Fruit fly (Drosophila melanogaster) whole organism, embryonic: ENCODE measurements around the gene CG12182.
A peak's percentile ranks its signal among the peaks of the same experiment; 100 is the strongest.

Experiments used
- Adf1 ChIP-seq: fragments of 200-800 bp; sonication (Bioruptor generic); IDR thresholded peaks from 2 replicates; pipeline ENCODE4 v1.3.6; 2022; ENCODE audit warnings: missing biosample characterization, missing genetic modification characterization
- CG1024 ChIP-seq: fragments of 200-800 bp; sonication (Bioruptor generic); IDR thresholded peaks from 2 replicates; pipeline ENCODE4 v1.3.6; 2022; ENCODE audit warnings: missing biosample characterization, missing genetic modification characterization
- CG15601 ChIP-seq: fragments of 200-800 bp; sonication (Bioruptor generic); optimal IDR thresholded peaks from 3 replicates; lab custom pipeline; 2019; ENCODE audit warnings: missing biosample characterization, mild to moderate bottlenecking, missing genetic modification characterization, moderate library complexity
- CG1602 ChIP-seq: fragments of 200-800 bp; sonication (Bioruptor generic); optimal IDR thresholded peaks from 3 replicates; lab custom pipeline; 2016; ENCODE audit warnings: missing biosample characterization, missing genetic modification characterization
- CG17186 ChIP-seq: fragments of 200-800 bp; sonication (Bioruptor generic); optimal IDR thresholded peaks from 3 replicates; lab custom pipeline; 2017; ENCODE audit warnings: missing biosample characterization, missing genetic modification reagents, missing genetic modification characterization
- CG17385 ChIP-seq: fragments of 200-800 bp; sonication (Bioruptor generic); optimal IDR thresholded peaks from 3 replicates; lab custom pipeline; 2018; ENCODE audit warnings: missing biosample characterization, mild to moderate bottlenecking, missing genetic modification characterization
- CG1832 ChIP-seq: fragments of 200-800 bp; sonication (Bioruptor generic); optimal IDR thresholded peaks from 2 replicates; lab custom pipeline; 2017; ENCODE audit warnings: missing biosample characterization, mild to moderate bottlenecking, missing genetic modification characterization, inconsistent platforms
- CG2116 ChIP-seq: fragments of 200-800 bp; sonication (Bioruptor generic); optimal IDR thresholded peaks from 3 replicates; lab custom pipeline; 2018; ENCODE audit warnings: missing biosample characterization, mild to moderate bottlenecking, missing genetic modification characterization
- CG30020 ChIP-seq: fragments of 200-800 bp; optimal IDR thresholded peaks from 2 replicates; lab custom pipeline; 2019; ENCODE audit warnings: missing biosample characterization, mild to moderate bottlenecking, missing genetic modification characterization, moderate library complexity
- CG3163 ChIP-seq: fragments of 200-800 bp; sonication (Bioruptor generic); optimal IDR thresholded peaks from 3 replicates; lab custom pipeline; 2016; ENCODE audit warnings: missing biosample characterization, missing genetic modification characterization
- CG33557 ChIP-seq: fragments of 200-800 bp; sonication (Bioruptor generic); optimal IDR thresholded peaks from 2 replicates; lab custom pipeline; 2019; ENCODE audit warnings: missing biosample characterization, mild to moderate bottlenecking, missing genetic modification characterization, moderate library complexity
- CG34422 ChIP-seq: fragments of 200-800 bp; sonication (Bioruptor generic); IDR thresholded peaks from 3 replicates; pipeline ENCODE4 v1.3.6; 2022; ENCODE audit warnings: missing biosample characterization, missing genetic modification characterization
- CG3726 ChIP-seq: fragments of 200-800 bp; sonication (Bioruptor generic); IDR thresholded peaks from 3 replicates; pipeline ENCODE4, ENCODE4 v1.3.6; 2022; ENCODE audit warnings: missing biosample characterization, missing genetic modification characterization
- CG4404 ChIP-seq: fragments of 200-800 bp; sonication (Bioruptor generic); IDR thresholded peaks from 2 replicates; pipeline ENCODE4 v1.3.6; 2022; ENCODE audit warnings: missing biosample characterization, missing genetic modification characterization
- CG6272 ChIP-seq: fragments of 200-800 bp; sonication (Bioruptor generic); IDR thresholded peaks from 2 replicates; pipeline ENCODE4 v1.3.6; 2022; ENCODE audit warnings: missing biosample characterization, missing genetic modification characterization
- CG8359 ChIP-seq: fragments of 200-800 bp; sonication (Bioruptor generic); optimal IDR thresholded peaks from 2 replicates; lab custom pipeline; 2017; ENCODE audit warnings: missing biosample characterization, mild to moderate bottlenecking, missing genetic modification characterization, borderline replicate concordance
- CG8388 ChIP-seq: fragments of 200-800 bp; sonication (Bioruptor generic); optimal IDR thresholded peaks from 2 replicates; lab custom pipeline; 2019; ENCODE audit warnings: missing biosample characterization, mild to moderate bottlenecking, missing genetic modification characterization, moderate library complexity
- CG9215 ChIP-seq: fragments of 200-800 bp; sonication (Bioruptor generic); IDR thresholded peaks from 2 replicates; pipeline ENCODE4 v1.3.6; 2022; ENCODE audit warnings: missing biosample characterization, missing genetic modification characterization
- Chrac-16 ChIP-seq: fragments of 200-800 bp; sonication (Bioruptor generic); optimal IDR thresholded peaks from 3 replicates; lab custom pipeline; 2016; ENCODE audit warnings: missing biosample characterization, missing genetic modification characterization
- D19B ChIP-seq: fragments of 200-800 bp; sonication (Bioruptor generic); optimal IDR thresholded peaks from 2 replicates; lab custom pipeline; 2017; ENCODE audit warnings: missing biosample characterization, mild to moderate bottlenecking, missing genetic modification characterization
- Dp ChIP-seq: fragments of 200-800 bp; sonication (Bioruptor generic); optimal IDR thresholded peaks from 2 replicates; lab custom pipeline; 2018; ENCODE audit warnings: missing biosample characterization, mild to moderate bottlenecking, missing genetic modification characterization, moderate library complexity
- ERR ChIP-seq: fragments of 200-800 bp; sonication (Bioruptor generic); optimal IDR thresholded peaks from 2 replicates; lab custom pipeline; 2016; ENCODE audit warnings: missing biosample characterization, missing genetic modification characterization
- Ets65A ChIP-seq: fragments of 200-800 bp; sonication (Bioruptor generic); peaks from one replicate; lab custom pipeline; 2016; ENCODE audit warnings: missing biosample characterization, missing genetic modification characterization
- Fer2 ChIP-seq: fragments of 200-800 bp; sonication (Bioruptor generic); optimal IDR thresholded peaks from 2 replicates; lab custom pipeline; 2018; ENCODE audit warnings: missing biosample characterization, mild to moderate bottlenecking, missing genetic modification characterization, moderate library complexity
- Gsc ChIP-seq: fragments of 200-800 bp; sonication (Bioruptor generic); IDR thresholded peaks from 2 replicates; pipeline ENCODE4 v1.3.6; 2022; ENCODE audit warnings: missing biosample characterization, missing genetic modification characterization
- Gug ChIP-seq: fragments of 200-800 bp; sonication (Bioruptor generic); IDR thresholded peaks from 4 replicates; pipeline ENCODE4 v1.3.6; 2022; ENCODE audit warnings: missing biosample characterization, missing genetic modification characterization
- HLH3B ChIP-seq: fragments of 200-800 bp; sonication (Bioruptor generic); IDR thresholded peaks from 2 replicates; pipeline ENCODE4 v1.3.6; 2022; ENCODE audit warnings: missing biosample characterization, missing genetic modification characterization
- Hr51 ChIP-seq, 2 experiments: fragments of 200-800 bp; sonication (Bioruptor generic); optimal IDR thresholded peaks; 2 replicates in 1 of 2; 3 replicates in 1 of 2; lab custom pipeline; 2016 to 2018; ENCODE audit warnings: missing biosample characterization in 2 of 2, missing genetic modification characterization in 2 of 2, mild to moderate bottlenecking in 1 of 2, moderate library complexity in 1 of 2
- Mes4 ChIP-seq: fragments of 200-800 bp; sonication (Bioruptor generic); optimal IDR thresholded peaks from 2 replicates; lab custom pipeline; 2016; ENCODE audit warnings: missing biosample characterization, missing genetic modification characterization
- Oaz ChIP-seq: fragments of 200-800 bp; sonication (Bioruptor generic); IDR thresholded peaks from 2 replicates; pipeline ENCODE4 v1.3.6; 2022; ENCODE audit warnings: missing biosample characterization, missing genetic modification characterization
- Opbp ChIP-seq: fragments of 200-800 bp; sonication (Bioruptor generic); IDR thresholded peaks from 3 replicates; pipeline ENCODE4 v1.3.6; 2022; ENCODE audit warnings: missing biosample characterization, missing genetic modification characterization; ENCODE audit not compliant: partially characterized antibody
- Spps ChIP-seq: fragments of 200-800 bp; sonication (Bioruptor generic); optimal IDR thresholded peaks from 2 replicates; lab custom pipeline; 2018; ENCODE audit warnings: missing biosample characterization, mild to moderate bottlenecking, missing genetic modification characterization
- Tbp ChIP-seq: fragments of >200 bp; optimal IDR thresholded peaks from 2 replicates; lab custom pipeline; 2018; ENCODE audit warnings: missing biosample characterization, missing genetic modification characterization
- ato ChIP-seq: fragments of 200-800 bp; sonication (Bioruptor generic); IDR thresholded peaks from 2 replicates; pipeline ENCODE4 v1.3.6; 2022; ENCODE audit warnings: missing biosample characterization, missing genetic modification characterization; ENCODE audit not compliant: partially characterized antibody
- dmrt99B ChIP-seq: fragments of 200-800 bp; sonication (Bioruptor generic); optimal IDR thresholded peaks from 2 replicates; lab custom pipeline; 2018; ENCODE audit warnings: missing biosample characterization, mild to moderate bottlenecking, missing genetic modification characterization, moderate library complexity
- dpn ChIP-seq, 2 experiments: fragments of 200-800 bp; sonication (Bioruptor generic); optimal IDR thresholded peaks; 3 replicates each; lab custom pipeline; 2016; ENCODE audit warnings: missing biosample characterization in 2 of 2, missing genetic modification characterization in 2 of 2
- eve ChIP-seq, 2 experiments: fragments of >200 bp; optimal IDR thresholded peaks; 2 replicates each; lab custom pipeline; 2017; ENCODE audit warnings: missing biosample characterization in 2 of 2, missing genetic modification characterization in 2 of 2
- jigr1 ChIP-seq: fragments of 200-800 bp; sonication (Bioruptor generic); IDR thresholded peaks from 3 replicates; pipeline ENCODE4 v1.3.6; 2022; ENCODE audit warnings: missing biosample characterization, missing genetic modification characterization
- lilli ChIP-seq: fragments of 200-800 bp; sonication (Bioruptor generic); optimal IDR thresholded peaks from 3 replicates; lab custom pipeline; 2016; ENCODE audit warnings: missing biosample characterization, missing genetic modification characterization
- lola ChIP-seq, 3 experiments: fragments of >200 bp in 2 of 3; fragments of 200-800 bp in 1 of 3; sonication (Bioruptor generic) in 1 of 3; optimal IDR thresholded peaks; 2 replicates each; lab custom pipeline; 2017 to 2019; ENCODE audit warnings: missing biosample characterization in 3 of 3, missing genetic modification characterization in 3 of 3, mild to moderate bottlenecking in 1 of 3, moderate library complexity in 1 of 3
- mam ChIP-seq: fragments of 200-800 bp; sonication (Bioruptor generic); optimal IDR thresholded peaks from 3 replicates; lab custom pipeline; 2016; ENCODE audit warnings: missing biosample characterization, missing genetic modification characterization
- pan ChIP-seq, 4 experiments: fragments of >200 bp in 3 of 4; fragments of 200-800 bp in 1 of 4; sonication (Bioruptor generic) in 1 of 4; optimal IDR thresholded peaks in 3 of 4; IDR thresholded peaks in 1 of 4; 2 replicates each; pipeline versions ENCODE4 v1.3.6 to Lab custom; 2017 to 2022; ENCODE audit warnings: missing biosample characterization in 2 of 4, missing genetic modification characterization in 2 of 4, mixed read lengths in 1 of 4
- peb ChIP-seq: fragments of 200-800 bp; sonication (Bioruptor generic); IDR thresholded peaks from 2 replicates; pipeline ENCODE4 v1.3.6; 2022; ENCODE audit warnings: missing biosample characterization, missing genetic modification characterization
- pho ChIP-seq: fragments of 200-800 bp; sonication (Bioruptor generic); optimal IDR thresholded peaks from 2 replicates; lab custom pipeline; 2016; ENCODE audit warnings: missing biosample characterization, missing genetic modification characterization
- pum ChIP-seq: fragments of 200-800 bp; sonication (Bioruptor generic); optimal IDR thresholded peaks from 2 replicates; lab custom pipeline; 2016; ENCODE audit warnings: missing biosample characterization, missing genetic modification characterization
- salm ChIP-seq: fragments of 200-800 bp; sonication (Bioruptor generic); optimal IDR thresholded peaks from 2 replicates; lab custom pipeline; 2018; ENCODE audit warnings: missing biosample characterization, mild to moderate bottlenecking, missing genetic modification characterization
- scrt ChIP-seq: fragments of 200-800 bp; sonication (Bioruptor generic); optimal IDR thresholded peaks from 2 replicates; lab custom pipeline; 2018; ENCODE audit warnings: missing biosample characterization, mild to moderate bottlenecking, missing genetic modification characterization, moderate library complexity
- seq ChIP-seq: fragments of 200-800 bp; sonication (Bioruptor generic); IDR thresholded peaks from 2 replicates; pipeline ENCODE4 v1.3.6; 2022; ENCODE audit warnings: missing biosample characterization, missing genetic modification characterization
- sisA ChIP-seq: fragments of 200-800 bp; sonication (Bioruptor generic); IDR thresholded peaks from 2 replicates; pipeline ENCODE4 v1.3.6; 2022; ENCODE audit warnings: missing biosample characterization, missing genetic modification characterization
- stc ChIP-seq: fragments of 200-800 bp; sonication (Bioruptor generic); IDR thresholded peaks from 2 replicates; pipeline ENCODE4 v1.3.6; 2022; ENCODE audit warnings: missing biosample characterization, missing genetic modification characterization
- zfh2 ChIP-seq: fragments of 200-800 bp; sonication (Bioruptor generic); optimal IDR thresholded peaks from 2 replicates; lab custom pipeline; 2016; ENCODE audit warnings: missing biosample characterization, missing genetic modification characterization

CG12182 gene

dm6 chr3L:2570269-2570723 lies 29.1 kb downstream of the CG12182 start (continued):
- TF ChIP-seq salm (tag; lab: Kevin White, UChicago): peak; percentile 54
- no peak for TF ChIP-seq CG1024 (GFP tag; lab: Robert Waterston, UW)
- no peak for TF ChIP-seq lola (GFP tag; optimal IDR thresholded peaks at IDR 0.05; lab: Kevin White, UChicago)
- no peak for TF ChIP-seq jigr1 (GFP tag; lab: Robert Waterston, UW)
- TF ChIP-seq CG2116: no peak
- TF ChIP-seq ato (GFP tag; lab: Robert Waterston, UW): no peak
- TF ChIP-seq HLH3B: peak; percentile 52; the same call in 1 of the 2 replicates
- no peak for TF ChIP-seq seq (GFP tag; lab: Robert Waterston, UW)
- TF ChIP-seq stc: peak; percentile 49
- TF ChIP-seq zfh2 (GFP tag; lab: Kevin White, UChicago): no peak
- peak; percentile 12 for TF ChIP-seq mam
- TF ChIP-seq pho (GFP tag; lab: Kevin White, UChicago): no peak
- no peak for TF ChIP-seq CG1832 (GFP tag; lab: Kevin White, UChicago)
- TF ChIP-seq CG17385 (GFP tag; lab: Kevin White, UChicago): peak; percentile 32
- TF ChIP-seq Dp (GFP tag; lab: Kevin White, UChicago): no peak
- TF ChIP-seq Mes4: no peak
- no peak for TF ChIP-seq CG33557 (GFP tag; lab: Kevin White, UChicago)
- no peak for TF ChIP-seq Gug (GFP tag; lab: Robert Waterston, UW)
- TF ChIP-seq Hr51 (GFP tag; optimal IDR thresholded peaks at IDR 0.05; lab: Kevin White, UChicago): peak in 1 of 2 experiments; percentile 82
- TF ChIP-seq Oaz (GFP tag; lab: Robert Waterston, UW): no peak; the same call in 1 of the 2 replicates
- no peak for TF ChIP-seq Opbp (GFP tag; lab: Robert Waterston, UW)
- no peak for TF ChIP-seq Tbp
- TF ChIP-seq CG8359 (GFP tag; lab: Kevin White, UChicago): no peak
- no peak for TF ChIP-seq CG17186 (GFP tag; lab: Kevin White, UChicago)
- TF ChIP-seq CG3726 (GFP tag; lab: Robert Waterston, UW): no peak
- peak; percentile 27 for TF ChIP-seq lilli (GFP tag; lab: Kevin White, UChicago)
- TF ChIP-seq Gsc (GFP tag; lab: Robert Waterston, UW): no peak
- no peak for TF ChIP-seq CG1602 (GFP tag; lab: Kevin White, UChicago)
- TF ChIP-seq CG8388: peak; percentile 51
- TF ChIP-seq Chrac-16: no peak
- no peak for TF ChIP-seq CG30020 (tag; lab: Kevin White, UChicago)
- TF ChIP-seq CG3163 (GFP tag; lab: Kevin White, UChicago): no peak
- no peak for TF ChIP-seq Ets65A (GFP tag; lab: Kevin White, UChicago)
- TF ChIP-seq eve (GFP tag; optimal IDR thresholded peaks at IDR 0.05; lab: Kevin White, UChicago): peak in 1 of 2 experiments; percentile 13
- peak; percentile 69 for TF ChIP-seq dmrt99B (tag; lab: Kevin White, UChicago)
- no peak for TF ChIP-seq D19B (GFP tag; lab: Kevin White, UChicago)
- TF ChIP-seq pan (optimal IDR thresholded peaks at IDR 0.05; lab: Kevin White, UChicago): no peak
- peak in 1 of 2 experiments; percentile 45 for TF ChIP-seq pan (GFP tag; optimal IDR thresholded peaks at IDR 0.05 in 1 of 2, IDR thresholded peaks at IDR 0.05 in 1 of 2)
- peak; percentile 26 for TF ChIP-seq Spps (tag; lab: Kevin White, UChicago)
- TF ChIP-seq CG6272: no peak
- no peak for TF ChIP-seq scrt (GFP tag; lab: Kevin White, UChicago)
- TF ChIP-seq dpn (GFP tag; optimal IDR thresholded peaks at IDR 0.05; lab: Kevin White, UChicago): peak; percentile 19 to 39
- no peak for TF ChIP-seq Fer2 (tag; lab: Kevin White, UChicago)
- TF ChIP-seq Adf1 (GFP tag; lab: Robert Waterston, UW): no peak
- peak; percentile 18; the same call in 1 of the 2 replicates for TF ChIP-seq sisA
- TF ChIP-seq CG4404 (GFP tag; lab: Robert Waterston, UW): no peak
- peak; percentile 30 for TF ChIP-seq CG15601 (tag; lab: Kevin White, UChicago)
- 0 out of 3 replicates have a peak, but pooled peaks have one; percentile 19 for TF ChIP-seq CG34422 (GFP tag; lab: Robert Waterston, UW)
- TF ChIP-seq ERR (GFP tag; lab: Kevin White, UChicago): no peak
- no peak for TF ChIP-seq CG9215
- no peak for TF ChIP-seq pum (GFP tag; lab: Kevin White, UChicago)
- no peak for TF ChIP-seq peb (GFP tag; lab: Robert Waterston, UW)
